Worm (Caenorhabditis elegans): ENCODE measurements around the gene K11E4.6.

The K11E4.6 gene

DNA sequence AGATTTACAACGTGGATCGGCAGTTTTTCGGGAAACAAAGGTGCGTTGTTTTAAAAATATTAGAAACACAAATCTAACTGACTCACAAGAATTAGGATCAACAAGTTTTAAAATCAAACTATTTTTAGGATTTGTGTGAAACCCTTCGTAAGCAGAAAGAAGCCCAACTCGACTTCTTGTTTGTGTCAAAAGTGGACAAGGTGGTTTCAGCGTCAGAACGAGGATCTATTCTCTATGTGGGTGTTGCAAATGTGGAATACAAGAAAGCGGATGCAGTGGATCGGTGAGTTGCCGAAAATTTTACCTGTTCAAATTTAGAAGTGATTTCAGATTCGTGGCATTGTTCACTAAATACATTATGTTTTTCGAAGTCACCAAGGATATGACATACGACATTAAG is 4.5 kb downstream of the K11E4.6 start:
- TF ChIP-seq ama-1 (optimal IDR thresholded peaks at IDR 0.05) (no peak), lsy-2 (tag; optimal IDR thresholded peaks at IDR 0.05) (no peak), snpc-4 (tag; optimal IDR thresholded peaks at IDR 0.05) (no peak), unc-55 (GFP tag; optimal IDR thresholded peaks at IDR 0.05) (no peak), zag-1 (tag; optimal IDR thresholded peaks at IDR 0.05) (no peak), mdl-1 (tag; optimal IDR thresholded peaks at IDR 0.05) (no peak), nhr-25 (tag; optimal IDR thresholded peaks at IDR 0.05) (no peak), fos-1 (tag; optimal IDR thresholded peaks at IDR 0.05) (no peak)

DNA sequence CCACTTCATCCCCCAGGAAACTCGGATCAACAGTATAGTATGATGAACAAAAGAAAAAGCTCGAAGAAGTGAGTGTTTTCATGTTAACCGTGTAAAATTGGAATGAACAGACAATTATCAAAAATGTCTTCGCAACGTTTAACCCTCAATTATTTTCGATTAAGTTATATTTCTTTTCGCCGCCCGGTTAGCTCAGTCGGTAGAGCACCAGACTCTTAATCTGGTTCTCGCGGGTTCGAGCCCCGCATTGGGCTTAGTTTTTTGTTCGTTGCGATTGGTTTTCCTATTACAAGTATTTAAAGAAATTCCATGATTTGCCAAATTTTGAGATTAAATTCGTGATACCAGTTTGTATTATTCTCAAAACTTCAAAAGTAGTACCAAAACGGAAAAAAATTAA is 5.3 kb downstream of the K11E4.6 start:
- TF ChIP-seq crh-2 (tag; optimal IDR thresholded peaks at IDR 0.05) (no peak), gmeb-1 (tag; optimal IDR thresholded peaks at IDR 0.05) (no peak), ceh-16 (tag; optimal IDR thresholded peaks at IDR 0.05) (no peak), elt-3 (tag; optimal IDR thresholded peaks at IDR 0.05) (no peak), blmp-1 (tag; optimal IDR thresholded peaks at IDR 0.05; ENCODE audit: insufficient read depth) (no peak), egl-27 (tag; optimal IDR thresholded peaks at IDR 0.05) (no peak), nhr-10 (tag; optimal IDR thresholded peaks at IDR 0.05) (no peak), R02D3.7 (tag; optimal IDR thresholded peaks at IDR 0.05) (no peak), F13H6.1 (tag; optimal IDR thresholded peaks at IDR 0.05) (no peak), skn-1 (tag; optimal IDR thresholded peaks at IDR 0.05) (no peak), ztf-4 (tag; optimal IDR thresholded peaks at IDR 0.05) (no peak), ZK546.5 (tag; optimal IDR thresholded peaks at IDR 0.05) (no peak), sma-3 (GFP tag; optimal IDR thresholded peaks at IDR 0.05) (no peak), alr-1 (tag; optimal IDR thresholded peaks at IDR 0.05) (no peak)

DNA sequence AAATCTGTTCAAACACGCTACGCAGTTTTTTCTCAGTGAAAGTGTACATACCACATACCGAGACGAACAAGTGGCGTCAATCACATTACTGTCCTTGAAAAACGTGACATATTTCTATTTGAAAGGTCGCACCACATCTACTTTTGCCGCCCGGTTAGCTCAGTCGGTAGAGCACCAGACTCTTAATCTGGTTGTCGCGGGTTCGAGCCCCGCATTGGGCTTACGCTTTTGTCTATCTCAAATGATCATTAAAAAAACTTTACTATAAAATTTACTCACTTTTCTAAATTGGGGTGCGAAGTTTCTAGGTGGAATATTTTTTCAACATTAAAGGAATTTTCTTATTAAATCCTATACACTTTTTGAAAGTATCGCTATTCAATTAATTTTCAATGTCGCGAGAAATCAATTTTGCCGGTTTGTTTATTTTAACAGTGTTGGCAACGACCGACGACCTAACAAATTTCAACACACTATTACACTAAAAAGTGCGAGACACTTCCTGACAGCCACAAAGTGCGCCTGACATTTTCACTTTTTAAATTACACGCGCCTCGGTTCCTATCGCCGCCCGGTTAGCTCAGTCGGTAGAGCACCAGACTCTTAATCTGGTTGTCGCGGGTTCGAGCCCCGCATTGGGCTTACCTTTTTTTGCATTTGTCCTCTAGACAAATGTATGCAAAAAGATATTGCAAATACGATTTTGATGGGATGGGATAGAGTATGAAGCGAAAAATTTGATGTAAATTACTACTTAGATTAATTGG is 5.9 kb downstream of the K11E4.6 start:
- TF ChIP-seq zag-1 (tag; optimal IDR thresholded peaks at IDR 0.05) (no peak), nhr-11 (tag; optimal IDR thresholded peaks at IDR 0.05) (peak; percentile 72), egl-27 (tag; optimal IDR thresholded peaks at IDR 0.05) (no peak), nhr-21 (tag; optimal IDR thresholded peaks at IDR 0.05) (no peak), snpc-4 (tag; optimal IDR thresholded peaks at IDR 0.05) (no peak), sma-9 (GFP tag; optimal IDR thresholded peaks at IDR 0.05) (peak; percentile 57), sma-9 (tag; optimal IDR thresholded peaks at IDR 0.05) (no peak), lin-13 (GFP tag; optimal IDR thresholded peaks at IDR 0.05) (peak; percentile 21), nhr-25 (tag; optimal IDR thresholded peaks at IDR 0.05) (peak; percentile 48), nhr-6 (tag; optimal IDR thresholded peaks at IDR 0.05) (no peak), lsy-2 (tag; optimal IDR thresholded peaks at IDR 0.05) (no peak), nhr-129 (tag; optimal IDR thresholded peaks at IDR 0.05) (peak; percentile 47), aly-2 (tag; optimal IDR thresholded peaks at IDR 0.05) (no peak), F13H6.1 (tag; optimal IDR thresholded peaks at IDR 0.05) (peak; percentile 24), blmp-1 (tag; optimal IDR thresholded peaks at IDR 0.05; ENCODE audit: insufficient read depth) (peak; percentile 33), nhr-237 (tag; optimal IDR thresholded peaks at IDR 0.05) (no peak), unc-55 (GFP tag; optimal IDR thresholded peaks at IDR 0.05) (peak; percentile 19), ceh-16 (tag; optimal IDR thresholded peaks at IDR 0.05) (peak; percentile 3), sem-4 (tag; optimal IDR thresholded peaks at IDR 0.05) (no peak), ztf-11 (tag; optimal IDR thresholded peaks at IDR 0.05) (no peak), fos-1 (tag; optimal IDR thresholded peaks at IDR 0.05) (peak; percentile 26), gmeb-1 (tag; optimal IDR thresholded peaks at IDR 0.05) (peak; percentile 26), elt-3 (tag; optimal IDR thresholded peaks at IDR 0.05) (no peak), lin-39 (tag; optimal IDR thresholded peaks at IDR 0.05) (no peak), Y55F3AM.14 (GFP tag; optimal IDR thresholded peaks at IDR 0.05) (no peak), sma-3 (GFP tag; optimal IDR thresholded peaks at IDR 0.05) (peak; percentile 50), elt-1 (tag; optimal IDR thresholded peaks at IDR 0.05) (no peak)

DNA sequence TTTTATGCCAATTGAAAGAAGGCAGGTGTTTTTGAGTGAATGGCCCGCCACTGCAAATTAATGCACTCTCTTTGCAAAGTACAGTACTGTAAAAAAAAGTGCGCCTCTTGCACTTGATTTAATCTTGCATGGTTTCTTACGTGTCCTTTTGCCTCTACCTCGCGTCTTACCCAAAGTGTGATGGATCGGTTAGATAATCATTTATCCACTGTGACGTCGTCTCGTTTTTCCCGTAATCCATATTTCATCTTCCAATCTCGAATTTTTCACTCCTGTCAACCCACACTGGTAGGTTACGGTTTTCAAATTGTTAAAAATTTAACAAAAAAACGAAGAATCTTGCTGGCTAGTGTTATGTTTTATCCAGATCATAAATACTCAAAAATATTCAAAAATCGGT is 12.2 kb downstream of the K11E4.6 start:
- peak; percentile 84 for TF ChIP-seq elt-1 (tag; optimal IDR thresholded peaks at IDR 0.05)
- no peak for TF ChIP-seq nhr-237 (tag; optimal IDR thresholded peaks at IDR 0.05)
- TF ChIP-seq F13H6.1 (tag; optimal IDR thresholded peaks at IDR 0.05): no peak
- TF ChIP-seq R02D3.7 (tag; optimal IDR thresholded peaks at IDR 0.05): no peak
- peak; percentile 57 for TF ChIP-seq ceh-16 (tag; optimal IDR thresholded peaks at IDR 0.05)
- peak; percentile 71 for TF ChIP-seq sma-9 (GFP tag; optimal IDR thresholded peaks at IDR 0.05)
- TF ChIP-seq sma-9 (tag; optimal IDR thresholded peaks at IDR 0.05): no peak
- TF ChIP-seq ztf-11 (tag; optimal IDR thresholded peaks at IDR 0.05): no peak

All from whole organism, L2 larva.